Fruit fly (Drosophila melanogaster): ENCODE measurements around the gene Nelf-A.

Gene Nelf-A

DNA sequence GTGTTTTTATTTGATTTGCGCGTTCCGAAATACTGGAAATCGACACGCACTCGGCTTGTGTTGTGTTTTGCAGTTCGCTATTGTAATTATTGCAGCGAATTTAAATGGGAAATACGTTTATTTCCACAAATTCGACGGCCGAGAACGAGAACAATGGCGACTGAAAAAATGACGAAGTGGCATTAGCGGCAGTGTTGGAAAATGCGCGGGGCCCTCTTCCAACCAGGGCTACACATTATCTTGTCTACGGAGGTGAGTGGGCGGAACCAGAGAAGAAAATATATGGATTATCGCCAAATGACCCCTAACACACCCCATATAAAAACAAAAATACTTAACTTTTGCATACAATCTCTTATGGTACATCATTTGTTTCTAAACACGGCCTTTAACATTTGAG, 45.4 kb downstream of the Nelf-A start, which contains the start of gene Rab1 (continued):
- TF ChIP-seq CG18599 (GFP tag; optimal IDR thresholded peaks at IDR 0.05): peak; percentile 45
- TF ChIP-seq pzg (GFP tag; optimal IDR thresholded peaks at IDR 0.05): peak; percentile 74
- TF ChIP-seq kni (GFP tag; optimal IDR thresholded peaks at IDR 0.05): peak; percentile 36
- peak; percentile 73 for TF ChIP-seq sob (GFP tag; IDR thresholded peaks at IDR 0.05)
- peak; percentile 30; the same call in 1 of the 2 replicates for TF ChIP-seq CG42726 (GFP tag; IDR thresholded peaks at IDR 0.05; ENCODE audit: partially characterized antibody)
- no peak for TF ChIP-seq CG12219 (GFP tag; optimal IDR thresholded peaks at IDR 0.05)
- peak; percentile 24 for TF ChIP-seq unpg (GFP tag; optimal IDR thresholded peaks at IDR 0.05)
- peak; percentile 4 to 81 for TF ChIP-seq crp (GFP tag; optimal IDR thresholded peaks at IDR 0.05)
- TF ChIP-seq Hr51 (GFP tag; optimal IDR thresholded peaks at IDR 0.05): peak in 1 of 2 experiments; percentile 59
- TF ChIP-seq sd (tag; optimal IDR thresholded peaks at IDR 0.05): peak; percentile 12
- no peak for TF ChIP-seq pita (GFP tag; optimal IDR thresholded peaks at IDR 0.05)
- TF ChIP-seq psq (GFP tag; optimal IDR thresholded peaks at IDR 0.05): no peak
- TF ChIP-seq wor (GFP tag; IDR thresholded peaks at IDR 0.05): no peak
- peak; percentile 1 for TF ChIP-seq CG30020 (tag; optimal IDR thresholded peaks at IDR 0.05)
- peak in 1 of 2 experiments; percentile 45 for TF ChIP-seq Pdp1 (GFP tag; optimal IDR thresholded peaks at IDR 0.05)
- TF ChIP-seq tgo (GFP tag; IDR thresholded peaks at IDR 0.05): no peak
- peak; percentile 28 for TF ChIP-seq ash1 (GFP tag; optimal IDR thresholded peaks at IDR 0.05)
- TF ChIP-seq unc-4 (GFP tag; IDR thresholded peaks at IDR 0.05; ENCODE audit: partially characterized antibody): no peak
- no peak for TF ChIP-seq CG6175 (GFP tag; IDR thresholded peaks at IDR 0.05)
- TF ChIP-seq dimm (GFP tag; IDR thresholded peaks at IDR 0.05): no peak
- TF ChIP-seq mirr (GFP tag; optimal IDR thresholded peaks at IDR 0.05): peak; percentile 51
- no peak for TF ChIP-seq D19A (tag; optimal IDR thresholded peaks at IDR 0.05)
- peak; percentile 35 for TF ChIP-seq CG3995 (GFP tag; optimal IDR thresholded peaks at IDR 0.05)
- no peak for TF ChIP-seq CG9727 (GFP tag; optimal IDR thresholded peaks at IDR 0.05)
- no peak for TF ChIP-seq gsb (GFP tag; IDR thresholded peaks at IDR 0.05)
- TF ChIP-seq crol (GFP tag; IDR thresholded peaks at IDR 0.05): no peak
- TF ChIP-seq caup (GFP tag; optimal IDR thresholded peaks at IDR 0.05; ENCODE audit: severe bottlenecking): peak; percentile 70
- TF ChIP-seq CG13424 (tag; optimal IDR thresholded peaks at IDR 0.05): peak; percentile 26
- TF ChIP-seq CG31441 (GFP tag; IDR thresholded peaks at IDR 0.05): no peak
- peak; percentile 17 for TF ChIP-seq CG8290 (GFP tag; optimal IDR thresholded peaks at IDR 0.05)
- peak in 1 of 2 experiments; percentile 71 for TF ChIP-seq CG8290 (tag; optimal IDR thresholded peaks at IDR 0.05)
- no peak for TF ChIP-seq ham (GFP tag; IDR thresholded peaks at IDR 0.05)
- peak; percentile 41 for TF ChIP-seq Chrac-16 (GFP tag; optimal IDR thresholded peaks at IDR 0.05)
- TF ChIP-seq CG33557 (GFP tag; optimal IDR thresholded peaks at IDR 0.05): peak; percentile 21
- no peak for TF ChIP-seq aop (GFP tag; IDR thresholded peaks at IDR 0.05)
- TF ChIP-seq CG2129 (GFP tag; IDR thresholded peaks at IDR 0.05; ENCODE audit: partially characterized antibody): no peak
- peak; percentile 25 for TF ChIP-seq CG13296 (GFP tag; optimal IDR thresholded peaks at IDR 0.05)
- peak; percentile 21 for TF ChIP-seq CG9876 (GFP tag; optimal IDR thresholded peaks at IDR 0.05)
- TF ChIP-seq CG16863 (GFP tag; optimal IDR thresholded peaks at IDR 0.05): no peak
- TF ChIP-seq shn (GFP tag; optimal IDR thresholded peaks at IDR 0.05): peak; percentile 26
- TF ChIP-seq CG9437 (GFP tag; optimal IDR thresholded peaks at IDR 0.05): peak; percentile 18
- no peak for TF ChIP-seq CG7556 (GFP tag; optimal IDR thresholded peaks at IDR 0.05)
- no peak for TF ChIP-seq CG1024 (GFP tag; IDR thresholded peaks at IDR 0.05)
- no peak for TF ChIP-seq cwo (GFP tag; optimal IDR thresholded peaks at IDR 0.05)
- peak; percentile 41 for TF ChIP-seq ERR (GFP tag; optimal IDR thresholded peaks at IDR 0.05)
- no peak for TF ChIP-seq Fer2 (tag; optimal IDR thresholded peaks at IDR 0.05)
- TF ChIP-seq HLH54F (GFP tag; optimal IDR thresholded peaks at IDR 0.05): peak; percentile 39
- TF ChIP-seq CG12391 (tag; optimal IDR thresholded peaks at IDR 0.05): peak; percentile 17
- TF ChIP-seq CG17802 (tag; optimal IDR thresholded peaks at IDR 0.05): no peak
- TF ChIP-seq CG6854 (GFP tag; optimal IDR thresholded peaks at IDR 0.05): no peak
